Worm (Caenorhabditis elegans): Measurements from ENCODE around the gene C15H11.11.

The C15H11.11 gene

DNA sequence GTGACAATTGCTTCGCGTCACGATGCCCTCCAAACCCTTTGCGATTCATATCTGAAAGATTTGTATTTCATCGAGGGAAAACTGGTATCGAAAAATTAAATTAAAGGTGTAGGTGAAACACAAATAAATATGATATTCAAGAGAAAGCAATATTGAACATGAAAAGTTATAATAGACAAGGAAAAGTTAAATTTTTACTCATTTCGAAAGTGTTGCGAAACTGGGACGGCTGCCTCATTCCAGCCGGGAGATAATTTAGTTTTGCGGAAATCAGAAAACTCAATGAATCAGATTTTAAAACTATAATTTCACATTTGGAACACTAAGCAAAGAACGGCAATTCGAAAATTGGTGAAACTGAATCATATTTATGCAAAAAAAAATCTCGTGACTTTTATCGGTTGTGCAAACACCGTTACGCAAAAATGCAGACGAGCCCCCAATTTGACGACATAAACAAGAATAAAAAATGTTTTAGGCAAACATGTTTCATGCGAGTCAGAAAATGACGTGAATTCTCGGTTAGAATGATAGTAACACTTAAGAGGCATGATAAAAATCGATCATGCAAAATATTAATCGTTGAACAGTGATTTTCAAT, at the start of gene C15H11.11, which contains the start of gene nxf-1:
Gene C15H11.11 (plus strand): TSS at position 536 of the 601 bp plus-strand sequence.
Gene nxf-1 (minus strand): TSS at position 51 of the 601 bp plus-strand sequence.
- TF ChIP-seq bed-3 (GFP tag; optimal IDR thresholded peaks at IDR 0.05) (no peak), flh-1 (GFP tag; optimal IDR thresholded peaks at IDR 0.05) (no peak), cnd-1 (tag; optimal IDR thresholded peaks at IDR 0.05) (no peak), sptf-1 (tag; optimal IDR thresholded peaks at IDR 0.05) (no peak), ceh-39 (tag; optimal IDR thresholded peaks at IDR 0.05) (peak; percentile 94), ces-1 (GFP tag; optimal IDR thresholded peaks at IDR 0.05) (peak; percentile 56), zip-8 (tag; optimal IDR thresholded peaks at IDR 0.05) (no peak), unc-120 (tag; optimal IDR thresholded peaks at IDR 0.05; ENCODE audit: poor library complexity, severe bottlenecking) (no peak), pha-4 (tag; optimal IDR thresholded peaks at IDR 0.05) (peak; percentile 13), lin-13 (tag; optimal IDR thresholded peaks at IDR 0.05) (no peak), lin-32 (GFP tag; optimal IDR thresholded peaks at IDR 0.05) (no peak)

DNA sequence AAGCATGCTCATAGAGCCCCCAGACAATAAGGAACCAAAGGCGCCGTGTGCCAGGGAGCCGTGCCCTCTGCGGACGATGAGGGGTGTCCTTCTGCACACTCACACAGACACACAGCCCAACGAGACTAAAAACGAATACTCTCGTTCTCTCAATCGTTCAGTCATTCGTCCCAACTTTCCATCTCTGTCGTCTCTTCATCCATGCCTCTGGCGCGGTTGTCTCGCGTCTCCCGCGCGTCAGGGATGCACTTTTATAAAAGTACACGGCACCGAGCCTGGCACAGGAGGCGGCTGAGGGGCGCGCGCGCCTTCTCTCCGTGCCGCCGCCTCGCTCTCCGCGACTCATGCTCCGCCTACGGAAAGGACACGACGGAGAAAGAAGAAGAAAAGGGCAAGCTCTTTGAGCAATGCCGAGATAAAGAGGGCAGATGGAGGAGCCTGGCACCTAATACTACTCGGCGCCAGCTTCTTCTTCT, 48.8 kb upstream of the C15H11.11 start:
- TF ChIP-seq lin-13 (tag; optimal IDR thresholded peaks at IDR 0.05) (no peak), unc-120 (tag; optimal IDR thresholded peaks at IDR 0.05; ENCODE audit: poor library complexity, severe bottlenecking) (no peak), lin-32 (GFP tag; optimal IDR thresholded peaks at IDR 0.05) (no peak), zip-8 (tag; optimal IDR thresholded peaks at IDR 0.05) (no peak), nhr-12 (tag; optimal IDR thresholded peaks at IDR 0.05) (no peak)

- peak; percentile 21 for TF ChIP-seq drap-1 (GFP tag; optimal IDR thresholded peaks at IDR 0.05)
- no peak for TF ChIP-seq unc-39 (tag; optimal IDR thresholded peaks at IDR 0.05)
- no peak for TF ChIP-seq nhr-76 (tag; optimal IDR thresholded peaks at IDR 0.05)
- peak; percentile 33 for TF ChIP-seq lin-32 (GFP tag; optimal IDR thresholded peaks at IDR 0.05)
- peak; percentile 11 for TF ChIP-seq sptf-1 (tag; optimal IDR thresholded peaks at IDR 0.05)
- no peak for TF ChIP-seq bed-3 (GFP tag; optimal IDR thresholded peaks at IDR 0.05)
Observed at ce11 chrV:14368272-14369052, 46.8 kb upstream of the C15H11.11 start.

ce11 chrV:14369412-14369811, 45.9 kb upstream of the C15H11.11 start:
- TF ChIP-seq pha-4 (tag; optimal IDR thresholded peaks at IDR 0.05) (no peak), elt-1 (tag; optimal IDR thresholded peaks at IDR 0.05; ENCODE audit: borderline replicate concordance, insufficient read depth) (no peak), nhr-2 (tag; optimal IDR thresholded peaks at IDR 0.05) (no peak), nhr-237 (tag; optimal IDR thresholded peaks at IDR 0.05) (no peak), unc-62 (GFP tag; optimal IDR thresholded peaks at IDR 0.05) (no peak), nhr-12 (tag; optimal IDR thresholded peaks at IDR 0.05) (no peak), drap-1 (GFP tag; optimal IDR thresholded peaks at IDR 0.05) (no peak)

- TF ChIP-seq ces-1 (GFP tag; optimal IDR thresholded peaks at IDR 0.05), result no peak
- no peak for TF ChIP-seq unc-62 (GFP tag; optimal IDR thresholded peaks at IDR 0.05)
- no peak for TF ChIP-seq drap-1 (GFP tag; optimal IDR thresholded peaks at IDR 0.05)
- TF ChIP-seq flh-1 (GFP tag; optimal IDR thresholded peaks at IDR 0.05), result no peak
- TF ChIP-seq nhr-76 (tag; optimal IDR thresholded peaks at IDR 0.05), result no peak
- no peak for TF ChIP-seq nhr-12 (tag; optimal IDR thresholded peaks at IDR 0.05)
- TF ChIP-seq pha-4 (tag; optimal IDR thresholded peaks at IDR 0.05), result no peak
- no peak for TF ChIP-seq sptf-1 (tag; optimal IDR thresholded peaks at IDR 0.05)
- TF ChIP-seq lsy-2 (tag; optimal IDR thresholded peaks at IDR 0.05), result no peak
- no peak for TF ChIP-seq tbx-8 (GFP tag; optimal IDR thresholded peaks at IDR 0.05)
- TF ChIP-seq ceh-39 (tag; optimal IDR thresholded peaks at IDR 0.05), result no peak
- TF ChIP-seq M03D4.4 (tag; optimal IDR thresholded peaks at IDR 0.05), result no peak
- TF ChIP-seq hlh-1 (tag; optimal IDR thresholded peaks at IDR 0.05), result no peak
- TF ChIP-seq lin-32 (GFP tag; optimal IDR thresholded peaks at IDR 0.05), result no peak
- no peak for TF ChIP-seq nhr-2 (tag; optimal IDR thresholded peaks at IDR 0.05)
Observed at ce11 chrV:14372774-14373173, 42.5 kb upstream of the C15H11.11 start, which contains the start of gene unc-39. Gene unc-39, plus strand, starts transcription at chrV:14373074.

- TF ChIP-seq ceh-83 (GFP tag; optimal IDR thresholded peaks at IDR 0.05), result no peak
- TF ChIP-seq ham-2 (GFP tag; optimal IDR thresholded peaks at IDR 0.05), result no peak
- TF ChIP-seq sptf-1 (tag; optimal IDR thresholded peaks at IDR 0.05), result no peak
- TF ChIP-seq cnd-1 (tag; optimal IDR thresholded peaks at IDR 0.05), result no peak
- TF ChIP-seq ceh-39 (tag; optimal IDR thresholded peaks at IDR 0.05), result no peak
- TF ChIP-seq pha-4 (tag; optimal IDR thresholded peaks at IDR 0.05), result no peak
- TF ChIP-seq tbx-8 (GFP tag; optimal IDR thresholded peaks at IDR 0.05), result no peak
- no peak for TF ChIP-seq sem-2 (GFP tag; optimal IDR thresholded peaks at IDR 0.05)
- TF ChIP-seq elt-3 (tag; optimal IDR thresholded peaks at IDR 0.05), result no peak
Observed at ce11 chrV:14378052-14378451, 37.2 kb upstream of the C15H11.11 start.

Measured in whole organism, mixed stage, embryonic.